Worm (Caenorhabditis elegans) whole organism, midembryonic: ENCODE data around the gene F19B6.1.

Source experiments
- T22C8.4 ChIP-seq: fragments of 200-800 bp; sonication (Bioruptor generic); IDR thresholded peaks from 2 replicates; pipeline ENCODE4 v1.3.6; 2022; ENCODE audit warnings: missing genetic modification characterization, missing compliant biosample characterization
- cog-1 ChIP-seq: sonication (generic microtip); optimal IDR thresholded peaks from 2 replicates; lab custom pipeline; 2016; ENCODE audit warnings: missing genetic modification characterization, missing compliant biosample characterization
- flt-1 ChIP-seq: fragments of 200-800 bp; sonication (Bioruptor generic); IDR thresholded peaks from 2 replicates; pipeline ENCODE4 v1.3.6; 2022; ENCODE audit warnings: missing genetic modification characterization, missing compliant biosample characterization
- klf-2 ChIP-seq: fragments of 200-800 bp; sonication (Bioruptor generic); conservative IDR thresholded peaks from 2 replicates; pipeline ENCODE4 v1.3.6; 2022; ENCODE audit warnings: missing genetic modification reagents, missing genetic modification characterization, missing compliant biosample characterization
- med-1 ChIP-seq: sonication (generic microtip); optimal IDR thresholded peaks from 2 replicates; lab custom pipeline; 2017; ENCODE audit warnings: missing genetic modification characterization, mild to moderate bottlenecking, missing compliant biosample characterization, antibody characterized with exemption, missing genetic modification reagents; ENCODE audit not compliant: insufficient read depth
- ref-1 ChIP-seq: fragments of 200-800 bp; sonication (Bioruptor generic); conservative IDR thresholded peaks from 2 replicates; pipeline ENCODE4 v1.3.6; 2022; ENCODE audit warnings: missing genetic modification reagents, missing genetic modification characterization, missing compliant biosample characterization
- tab-1 ChIP-seq: fragments of 200-800 bp; sonication (Bioruptor generic); IDR thresholded peaks from 2 replicates; pipeline ENCODE4 v1.3.6; 2022; ENCODE audit warnings: missing genetic modification characterization, missing compliant biosample characterization
- ztf-23 ChIP-seq: fragments of 200-800 bp; sonication (Bioruptor generic); IDR thresholded peaks from 2 replicates; pipeline ENCODE4 v1.3.6; 2022; ENCODE audit warnings: missing genetic modification reagents, missing genetic modification characterization, missing compliant biosample characterization
- ztf-29 ChIP-seq: fragments of 200-800 bp; sonication (Bioruptor generic); IDR thresholded peaks from 2 replicates; pipeline ENCODE4 v1.3.6; 2022; ENCODE audit warnings: missing genetic modification reagents, missing genetic modification characterization, missing compliant biosample characterization

The F19B6.1 gene

DNA sequence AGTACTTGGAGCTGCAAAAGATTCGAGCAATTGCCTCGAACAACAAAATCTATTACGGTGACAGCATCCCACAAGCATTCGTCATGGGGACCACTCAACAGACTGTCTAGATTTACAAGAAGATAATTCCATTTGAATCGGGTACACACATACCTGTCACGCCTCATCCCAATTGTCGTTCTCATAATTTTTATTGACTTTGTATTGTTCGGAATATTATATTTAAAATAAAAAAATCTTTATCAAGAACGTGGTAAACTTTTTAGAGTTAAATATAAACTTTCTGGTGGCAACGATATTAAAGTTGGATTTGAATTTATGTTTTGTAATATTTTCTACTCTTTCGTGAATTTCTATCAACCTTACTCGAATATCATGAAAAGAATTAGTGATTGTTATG is 46.7 kb downstream of the F19B6.1 start, which contains the start of gene C42C1.9:
Gene C42C1.9 (plus strand): TSS at position 301 of the 400 bp plus-strand sequence.
- TF ChIP-seq T22C8.4 (GFP tag; lab: Robert Waterston, UW) (no peak), flt-1 (GFP tag; lab: Robert Waterston, UW) (no peak), tab-1 (GFP tag; lab: Robert Waterston, UW) (no peak), klf-2 (GFP tag; lab: Robert Waterston, UW) (no peak), ztf-29 (GFP tag; lab: Robert Waterston, UW) (no peak), cog-1 (tag; lab: Kevin White, UChicago) (no peak)

- no peak for TF ChIP-seq tab-1 (GFP tag; lab: Robert Waterston, UW)
- no peak for TF ChIP-seq ztf-29 (GFP tag; lab: Robert Waterston, UW)
- TF ChIP-seq ztf-23 (GFP tag; lab: Robert Waterston, UW), result no peak
- TF ChIP-seq cog-1 (tag; lab: Kevin White, UChicago), result no peak
- no peak for TF ChIP-seq T22C8.4 (GFP tag; lab: Robert Waterston, UW)
- TF ChIP-seq med-1 (GFP tag; lab: Kevin White, UChicago), result no peak
- no peak for TF ChIP-seq ref-1
- no peak for TF ChIP-seq flt-1 (GFP tag; lab: Robert Waterston, UW)
- TF ChIP-seq klf-2 (GFP tag; lab: Robert Waterston, UW), result no peak
Observed at ce11 chrIV:12287628-12288027, 48.2 kb downstream of the F19B6.1 start, which contains the start of gene erl-1. Gene erl-1, plus strand, starts transcription at chrIV:12287928.

DNA sequence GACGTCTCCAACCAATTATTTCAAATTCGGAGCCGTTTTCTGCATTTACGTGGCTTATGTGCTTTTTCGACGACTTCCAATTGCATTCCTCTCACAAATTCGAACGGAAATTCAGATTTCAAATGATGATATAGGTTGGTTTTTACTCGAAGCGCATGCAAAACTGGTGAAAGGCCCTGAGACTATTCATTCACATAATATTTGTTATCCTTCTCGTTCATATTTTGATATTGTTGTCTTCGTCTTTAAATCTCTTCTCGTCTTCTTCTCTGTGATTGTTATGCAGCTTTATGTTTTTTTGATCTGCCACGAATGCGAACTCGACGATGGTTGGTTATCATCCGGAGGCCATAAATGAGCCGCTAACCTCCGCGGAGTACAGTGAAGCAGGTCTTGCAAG is 53.0 kb downstream of the F19B6.1 start, which contains the start of gene hpo-12:
Gene hpo-12 (plus strand): TSS at position 301 of the 400 bp plus-strand sequence.
- TF ChIP-seq T22C8.4 (GFP tag; lab: Robert Waterston, UW) (no peak), klf-2 (GFP tag; lab: Robert Waterston, UW) (no peak), tab-1 (GFP tag; lab: Robert Waterston, UW) (no peak), ztf-23 (GFP tag; lab: Robert Waterston, UW) (no peak), ztf-29 (GFP tag; lab: Robert Waterston, UW) (no peak)

DNA sequence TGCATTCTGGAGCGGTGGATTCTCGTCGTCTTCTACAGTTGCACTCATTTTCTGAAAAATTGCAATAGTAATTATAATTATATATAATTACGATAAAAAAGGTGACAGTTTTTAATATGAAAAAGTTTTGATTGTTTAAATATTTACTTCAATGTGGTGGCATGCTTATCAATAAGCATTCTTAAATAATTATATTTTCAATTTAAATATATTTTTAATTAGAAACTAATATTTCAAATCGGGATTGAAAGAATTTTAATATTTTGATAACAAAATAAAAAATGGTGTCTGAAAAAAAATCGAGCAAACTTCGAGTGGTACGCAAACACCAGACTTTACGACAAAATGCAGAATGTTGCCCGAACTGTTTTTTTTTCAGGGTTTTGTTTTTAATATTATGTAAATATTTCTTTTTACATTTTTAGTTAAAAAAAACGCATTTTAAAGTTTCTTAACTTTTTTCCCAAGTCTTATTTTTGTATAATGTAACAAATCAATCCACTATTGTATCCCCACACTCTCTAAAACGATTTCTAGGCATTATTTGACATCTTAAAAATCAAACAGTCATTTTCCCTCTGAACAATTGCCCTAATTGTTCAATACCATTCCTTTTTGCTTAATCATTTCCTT is 53.6 kb downstream of the F19B6.1 start, which contains the start of the genes C42C1.12 and C42C1.19:
Gene C42C1.12 (minus strand): TSS at position 51 of the 633 bp plus-strand sequence.
Gene C42C1.19 (plus strand): TSS at position 583 of the 633 bp plus-strand sequence.
- TF ChIP-seq ztf-23 (GFP tag; lab: Robert Waterston, UW) (no peak), tab-1 (GFP tag; lab: Robert Waterston, UW) (no peak)
